Fruit fly (Drosophila melanogaster): ENCODE data around the gene CG7352.

DNA sequence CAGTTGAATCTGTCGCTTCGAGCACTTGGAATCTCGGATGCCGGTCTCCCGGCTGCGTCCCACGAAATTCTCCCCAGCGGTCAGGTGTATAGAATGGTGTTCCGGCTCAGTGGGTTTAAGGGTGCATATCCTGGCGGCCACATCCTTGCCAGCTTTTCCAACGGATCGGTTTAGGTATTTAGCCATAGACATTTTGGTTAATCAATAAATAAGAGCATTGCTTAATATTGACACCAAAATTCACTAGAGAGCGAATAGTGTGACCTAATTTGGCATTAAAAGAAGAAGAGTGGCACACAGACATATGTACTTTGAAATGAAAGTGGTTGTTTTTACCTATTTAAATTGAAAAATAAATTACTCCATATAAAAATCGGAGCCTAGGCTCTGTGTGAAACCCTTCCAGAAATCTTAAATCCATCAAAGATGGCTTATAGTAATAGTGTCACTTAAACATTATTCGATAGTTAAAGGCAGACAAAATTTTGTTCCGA, 4.1 kb upstream of the CG7352 start, which contains the start of the genes PNKP and COX7AL:
- TF ChIP-seq Ets98B (GFP tag; IDR thresholded peaks at IDR 0.05) (no peak), Pif1B (GFP tag; optimal IDR thresholded peaks at IDR 0.05) (no peak), Pif1A (GFP tag; optimal IDR thresholded peaks at IDR 0.05) (no peak), CG14655 (GFP tag; optimal IDR thresholded peaks at IDR 0.05) (no peak), CG8301 (tag; optimal IDR thresholded peaks at IDR 0.05) (no peak), Snoo (tag; optimal IDR thresholded peaks at IDR 0.05) (no peak), CG32121 (GFP tag; IDR thresholded peaks at IDR 0.05) (no peak)
